Worm (Caenorhabditis elegans) whole organism, young adult: ENCODE measurements around the gene M01E10.3.

ENCODE experiments used
- C17E4.6 ChIP-seq: fragments of 200-800 bp; sonication (Bioruptor generic); IDR thresholded peaks from 2 replicates; pipeline ENCODE4 v1.3.6; 2022; ENCODE audit warnings: missing genetic modification reagents, missing genetic modification characterization, missing compliant biosample characterization
- D2030.7 ChIP-seq: fragments of 200-800 bp; sonication (Bioruptor generic); IDR thresholded peaks from 2 replicates; pipeline ENCODE4 v1.3.6; 2022; ENCODE audit warnings: missing genetic modification reagents, missing genetic modification characterization, missing compliant biosample characterization
- F10E7.11 ChIP-seq: sonication (generic microtip); optimal IDR thresholded peaks from 2 replicates; lab custom pipeline; 2017; ENCODE audit warnings: mild to moderate bottlenecking, missing genetic modification characterization, moderate library complexity, missing compliant biosample characterization
- F23B12.7 ChIP-seq: sonication (generic microtip); optimal IDR thresholded peaks from 2 replicates; lab custom pipeline; 2017; ENCODE audit warnings: missing genetic modification characterization, mild to moderate bottlenecking, missing compliant biosample characterization, antibody characterized with exemption, moderate library complexity; ENCODE audit not compliant: insufficient read depth
- F57A8.1 ChIP-seq: fragments of 200-800 bp; sonication (Bioruptor generic); optimal IDR thresholded peaks from 2 replicates; lab custom pipeline; 2018; ENCODE audit warnings: mild to moderate bottlenecking, missing genetic modification characterization, moderate library complexity, missing compliant biosample characterization
- K12H6.12 ChIP-seq: fragments of 200-800 bp; sonication (Bioruptor generic); optimal IDR thresholded peaks from 2 replicates; lab custom pipeline; 2018; ENCODE audit warnings: mild to moderate bottlenecking, missing genetic modification characterization, missing compliant biosample characterization
- Y79H2A.3 ChIP-seq: fragments of 200-800 bp; sonication (Bioruptor generic); conservative IDR thresholded peaks from 2 replicates; pipeline ENCODE4 v1.3.6; 2022; ENCODE audit warnings: missing genetic modification reagents, missing genetic modification characterization, missing compliant biosample characterization
- akir-1 ChIP-seq: fragments of 200-800 bp; sonication (Bioruptor generic); optimal IDR thresholded peaks from 2 replicates; lab custom pipeline; 2018; ENCODE audit warnings: mild to moderate bottlenecking, missing genetic modification characterization, moderate library complexity, missing compliant biosample characterization
- ama-1 ChIP-seq, 3 experiments: fragments of 150-350 bp in 1 of 3; sonication (generic microtip) in 2 of 3; optimal IDR thresholded peaks; 2 replicates each; lab custom pipeline; 2014 to 2018; ENCODE audit warnings: missing biosample characterization in 2 of 3, missing genetic modification characterization in 2 of 3, missing genetic modification reagents in 2 of 3
- attf-3 ChIP-seq: fragments of 200-800 bp; sonication (Bioruptor generic); conservative IDR thresholded peaks from 2 replicates; pipeline ENCODE4 v1.3.6; 2022; ENCODE audit warnings: missing genetic modification reagents, missing genetic modification characterization, missing compliant biosample characterization
- cebp-2 ChIP-seq: fragments of 200-800 bp; sonication (Bioruptor generic); IDR thresholded peaks from 2 replicates; pipeline ENCODE4 v1.3.6; 2022; ENCODE audit warnings: missing genetic modification characterization, missing compliant biosample characterization
- ceh-58 ChIP-seq: fragments of 200-800 bp; sonication (Bioruptor generic); IDR thresholded peaks from 2 replicates; pipeline ENCODE4 v1.3.6; 2022; ENCODE audit warnings: missing genetic modification characterization, missing compliant biosample characterization
- ceh-79 ChIP-seq: sonication (generic microtip); optimal IDR thresholded peaks from 2 replicates; lab custom pipeline; 2017; ENCODE audit warnings: mild to moderate bottlenecking, missing genetic modification characterization, missing compliant biosample characterization
- chd-7 ChIP-seq: sonication (generic microtip); optimal IDR thresholded peaks from 2 replicates; lab custom pipeline; 2016; ENCODE audit warnings: mild to moderate bottlenecking, missing genetic modification characterization, moderate library complexity, missing compliant biosample characterization
- egl-44 ChIP-seq: fragments of 200-800 bp; sonication (Bioruptor generic); IDR thresholded peaks from 2 replicates; pipeline ENCODE4 v1.3.6; 2022; ENCODE audit warnings: missing genetic modification reagents, missing genetic modification characterization, missing compliant biosample characterization
- gei-17 ChIP-seq: fragments of 200-800 bp; sonication (Bioruptor generic); optimal IDR thresholded peaks from 2 replicates; lab custom pipeline; 2018; ENCODE audit warnings: mild to moderate bottlenecking, missing genetic modification characterization, missing compliant biosample characterization
- hmg-1.2 ChIP-seq: fragments of 200-800 bp; sonication (Bioruptor generic); IDR thresholded peaks from 2 replicates; pipeline ENCODE4 v1.3.6; 2022; ENCODE audit warnings: missing genetic modification reagents, missing genetic modification characterization, missing compliant biosample characterization
- hmg-20 ChIP-seq: fragments of 200-800 bp; sonication (Bioruptor generic); IDR thresholded peaks from 2 replicates; pipeline ENCODE4 v1.3.6; 2022; ENCODE audit warnings: missing genetic modification reagents, missing genetic modification characterization, missing compliant biosample characterization
- lin-26 ChIP-seq: fragments of 200-800 bp; sonication (Bioruptor generic); IDR thresholded peaks from 2 replicates; pipeline ENCODE4 v1.3.6; 2022; ENCODE audit warnings: missing genetic modification reagents, missing genetic modification characterization, missing compliant biosample characterization
- lir-1 ChIP-seq: fragments of 200-800 bp; sonication (Bioruptor generic); conservative IDR thresholded peaks from 2 replicates; pipeline ENCODE4 v1.3.6; 2022; ENCODE audit warnings: missing genetic modification reagents, missing genetic modification characterization, missing compliant biosample characterization
- lsl-1 ChIP-seq: fragments of 200-800 bp; sonication (Bioruptor generic); optimal IDR thresholded peaks from 2 replicates; lab custom pipeline; 2018; ENCODE audit warnings: mild to moderate bottlenecking, missing genetic modification characterization, moderate library complexity, missing compliant biosample characterization
- pha-4 ChIP-seq: fragments of 150-350 bp; sonication (generic microtip); optimal IDR thresholded peaks from 2 replicates; lab custom pipeline; 2014; ENCODE audit warnings: missing biosample characterization, missing genetic modification reagents, missing genetic modification characterization
- rpc-1 ChIP-seq, 2 experiments: fragments of 150-350 bp in 1 of 2; sonication (generic microtip) in 1 of 2; optimal IDR thresholded peaks; 2 replicates each; lab custom pipeline; 2014 to 2018; ENCODE audit warnings: missing biosample characterization in 1 of 2, missing genetic modification characterization in 1 of 2, missing genetic modification reagents in 1 of 2, missing genotype in 1 of 2
- sea-2 ChIP-seq: fragments of 200-800 bp; sonication (Bioruptor generic); IDR thresholded peaks from 2 replicates; pipeline ENCODE4 v1.3.6; 2022; ENCODE audit warnings: missing genetic modification characterization, missing compliant biosample characterization
- snpc-1.3 ChIP-seq: sonication (generic microtip); optimal IDR thresholded peaks from 2 replicates; lab custom pipeline; 2017; ENCODE audit warnings: missing genetic modification characterization, mild to moderate bottlenecking, missing compliant biosample characterization, antibody characterized with exemption, moderate library complexity, missing genotype, missing genetic modification reagents; ENCODE audit not compliant: insufficient read depth
- snpc-3.4 ChIP-seq: sonication (generic microtip); optimal IDR thresholded peaks from 2 replicates; lab custom pipeline; 2017; ENCODE audit warnings: missing genetic modification characterization, mild to moderate bottlenecking, missing compliant biosample characterization, antibody characterized with exemption, moderate library complexity, missing genotype, missing genetic modification reagents
- snpc-4 ChIP-seq, 5 experiments: fragments of 150-350 bp in 1 of 5; sonication (generic microtip) in 4 of 5; optimal IDR thresholded peaks; 2 replicates each; lab custom pipeline; 2014 to 2018; ENCODE audit warnings: missing genetic modification characterization in 5 of 5, missing biosample characterization in 3 of 5, antibody characterized with exemption in 2 of 5, mild to moderate bottlenecking in 2 of 5, missing compliant biosample characterization in 2 of 5, missing genotype in 2 of 5, moderate library complexity in 2 of 5, missing genetic modification reagents in 1 of 5
- somi-1 ChIP-seq: fragments of 200-800 bp; sonication (Bioruptor generic); optimal IDR thresholded peaks from 2 replicates; lab custom pipeline; 2018; ENCODE audit warnings: mild to moderate bottlenecking, missing genetic modification characterization, missing compliant biosample characterization
- tbp1 ChIP-seq: fragments of 200-800 bp; sonication (Bioruptor generic); optimal IDR thresholded peaks from 2 replicates; lab custom pipeline; 2018; ENCODE audit warnings: mild to moderate bottlenecking, missing genetic modification characterization, missing compliant biosample characterization
- tlf-1 ChIP-seq: fragments of 200-800 bp; sonication (Bioruptor generic); optimal IDR thresholded peaks from 2 replicates; lab custom pipeline; 2018; ENCODE audit warnings: mild to moderate bottlenecking, missing genetic modification characterization, missing compliant biosample characterization
- unc-130 ChIP-seq: sonication (generic microtip); optimal IDR thresholded peaks from 2 replicates; lab custom pipeline; 2016; ENCODE audit warnings: missing genetic modification reagents, missing genetic modification characterization, missing compliant biosample characterization
- ztf-25 ChIP-seq: fragments of 200-800 bp; sonication (Bioruptor generic); IDR thresholded peaks from 2 replicates; pipeline ENCODE4 v1.3.6; 2022; ENCODE audit warnings: missing genetic modification reagents, missing genetic modification characterization, missing compliant biosample characterization

M01E10.3 gene

ce11 chrIII:2032327-2033093, 21.5 kb downstream of the M01E10.3 start (continued):
- TF ChIP-seq snpc-4 (GFP tag; optimal IDR thresholded peaks at IDR 0.05; lab: Kevin White, UChicago) (no peak), snpc-4 (tag; optimal IDR thresholded peaks at IDR 0.05; lab: Kevin White, UChicago) (peak in 2 of 4 experiments; percentile 15 to 16), sea-2 (no peak), C17E4.6 (GFP tag; lab: Robert Waterston, UW) (peak; percentile 39), F23B12.7 (peak; percentile 75), chd-7 (tag; lab: Kevin White, UChicago) (no peak), attf-3 (GFP tag; lab: Robert Waterston, UW) (peak; percentile 60), tlf-1 (GFP tag; lab: Kevin White, UChicago) (no peak), hmg-20 (GFP tag; lab: Robert Waterston, UW) (peak; percentile 72; the same call in 1 of the 2 replicates), lir-1 (GFP tag; lab: Robert Waterston, UW) (no peak), Y79H2A.3 (no peak), F57A8.1 (GFP tag; lab: Kevin White, UChicago) (no peak), gei-17 (GFP tag; lab: Kevin White, UChicago) (no peak), lsl-1 (GFP tag; lab: Kevin White, UChicago) (peak; percentile 26), F10E7.11 (tag; lab: Kevin White, UChicago) (no peak), snpc-1.3 (tag; lab: Kevin White, UChicago) (peak; percentile 61), cebp-2 (GFP tag; lab: Robert Waterston, UW) (0 out of 2 replicates have a peak, but pooled peaks have one; percentile 31)

DNA sequence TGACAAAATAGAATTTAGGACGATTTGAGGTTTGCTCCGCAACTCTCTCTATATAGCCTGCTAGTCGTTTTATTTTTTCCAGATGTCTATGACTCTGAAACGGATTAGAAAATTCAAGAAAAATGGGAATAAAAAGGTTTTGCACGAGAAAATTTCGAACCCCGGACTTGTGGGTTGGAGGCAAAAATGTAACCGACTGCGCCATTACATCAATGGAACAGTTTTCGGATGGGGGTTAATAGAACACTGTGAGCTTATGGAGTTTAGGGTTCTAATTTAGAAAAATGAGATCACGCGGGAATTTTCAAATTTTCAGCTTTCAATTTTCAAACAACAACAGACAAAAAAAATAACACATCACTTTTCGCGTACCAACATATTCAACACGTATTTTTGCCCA, 22.2 kb downstream of the M01E10.3 start:
- no peak for TF ChIP-seq somi-1 (GFP tag; lab: Kevin White, UChicago)
- no peak for TF ChIP-seq pha-4 (tag; lab: Kevin White, UChicago)
- no peak for TF ChIP-seq ama-1 (optimal IDR thresholded peaks at IDR 0.05; lab: Kevin White, UChicago)
- peak in 1 of 2 experiments; percentile 60 for TF ChIP-seq ama-1 (GFP tag; optimal IDR thresholded peaks at IDR 0.05; lab: Kevin White, UChicago)
- no peak for TF ChIP-seq D2030.7 (GFP tag; lab: Robert Waterston, UW)
- TF ChIP-seq unc-130 (GFP tag; lab: Kevin White, UChicago): no peak
- peak; percentile 43 for TF ChIP-seq hmg-1.2 (GFP tag; lab: Robert Waterston, UW)
- TF ChIP-seq akir-1 (GFP tag; lab: Kevin White, UChicago): no peak
- TF ChIP-seq F57A8.1 (GFP tag; lab: Kevin White, UChicago): no peak
- no peak for TF ChIP-seq ceh-58 (GFP tag; lab: Robert Waterston, UW)
- peak; percentile 89 for TF ChIP-seq tbp1 (GFP tag; lab: Kevin White, UChicago)
- no peak for TF ChIP-seq K12H6.12 (tag; lab: Kevin White, UChicago)
- no peak for TF ChIP-seq ztf-25 (GFP tag; lab: Robert Waterston, UW)
- peak; percentile 47 for TF ChIP-seq snpc-3.4 (tag; lab: Kevin White, UChicago)
- TF ChIP-seq egl-44 (GFP tag; lab: Robert Waterston, UW): no peak
- TF ChIP-seq lin-26 (GFP tag; lab: Robert Waterston, UW): peak; percentile 67; the same call in 1 of the 2 replicates
- peak; percentile 57 for TF ChIP-seq rpc-1 (optimal IDR thresholded peaks at IDR 0.05; lab: Kevin White, UChicago)
- TF ChIP-seq rpc-1 (tag; optimal IDR thresholded peaks at IDR 0.05; lab: Kevin White, UChicago): no peak
- TF ChIP-seq ceh-79 (tag; lab: Kevin White, UChicago): no peak
- no peak for TF ChIP-seq snpc-4 (GFP tag; optimal IDR thresholded peaks at IDR 0.05; lab: Kevin White, UChicago)
- TF ChIP-seq snpc-4 (tag; optimal IDR thresholded peaks at IDR 0.05; lab: Kevin White, UChicago): no peak
